Fruit fly (Drosophila melanogaster): ENCODE measurements around the gene Cad96Cb.

DNA sequence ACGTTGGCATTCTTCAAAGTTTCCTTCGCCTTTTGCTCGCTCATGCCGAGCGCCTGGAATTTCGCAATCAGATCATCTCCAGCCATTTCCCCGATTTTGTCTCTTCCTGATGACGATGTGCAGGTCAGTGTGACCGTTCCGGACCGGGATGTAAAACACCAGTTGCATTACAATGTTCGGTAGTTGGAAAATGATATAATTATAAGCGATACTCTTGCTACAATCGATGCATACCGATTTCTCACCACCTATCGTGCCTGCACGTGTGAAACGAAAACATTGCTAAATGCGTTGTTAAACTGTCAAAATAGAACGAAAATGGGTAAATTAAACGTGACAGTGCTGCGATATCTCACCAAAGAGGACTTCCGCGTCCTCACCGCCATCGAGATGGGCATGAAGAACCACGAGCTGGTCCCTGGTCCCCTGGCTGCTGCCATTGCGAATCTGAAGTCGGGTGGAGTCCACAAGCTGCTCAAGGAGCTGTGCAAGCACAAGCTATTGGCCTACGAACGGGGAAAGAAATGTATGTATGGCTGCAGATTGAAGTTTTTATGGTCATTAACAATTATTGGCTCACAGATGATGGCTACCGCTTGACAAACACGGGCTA, 33.6 kb upstream of the Cad96Cb start, which contains the start of the genes GlnRS and RIOK2:
- TF ChIP-seq pan (optimal IDR thresholded peaks at IDR 0.05) (no peak), woc (GFP tag; optimal IDR thresholded peaks at IDR 0.05) (no peak), Dfd (GFP tag; optimal IDR thresholded peaks at IDR 0.05) (no peak), sage (GFP tag; optimal IDR thresholded peaks at IDR 0.05) (no peak), Sp1 (GFP tag; optimal IDR thresholded peaks at IDR 0.05) (peak; percentile 13), psq (GFP tag; optimal IDR thresholded peaks at IDR 0.05) (no peak), Hr83 (GFP tag; optimal IDR thresholded peaks at IDR 0.05; ENCODE audit: poor library complexity, severe bottlenecking) (no peak), Abd-B (GFP tag; optimal IDR thresholded peaks at IDR 0.05) (peak; percentile 59), Myc (optimal IDR thresholded peaks at IDR 0.05) (peak; percentile 75), CrebA (GFP tag; optimal IDR thresholded peaks at IDR 0.05; ENCODE audit: borderline replicate concordance) (no peak)

Data from whole organism, wandering third instar larva.